Worm (Caenorhabditis elegans) whole organism, L2 larva: ENCODE data around the gene alkb-8.

Source experiments
- C34F6.9 ChIP-seq: fragments of 150-350 bp; optimal IDR thresholded peaks from 2 replicates; lab custom pipeline; 2014; ENCODE audit warnings: missing biosample characterization, missing genetic modification characterization
- Y55F3AM.14 ChIP-seq: fragments of 200-800 bp; sonication (Bioruptor generic); optimal IDR thresholded peaks from 2 replicates; lab custom pipeline; 2018; ENCODE audit warnings: mild to moderate bottlenecking, missing genetic modification characterization, missing compliant biosample characterization
- ZK546.5 ChIP-seq: sonication (generic microtip); optimal IDR thresholded peaks from 2 replicates; lab custom pipeline; 2017; ENCODE audit warnings: missing biosample characterization, missing genetic modification characterization
- alr-1 ChIP-seq: fragments of 150-350 bp; optimal IDR thresholded peaks from 2 replicates; lab custom pipeline; 2014; ENCODE audit warnings: missing biosample characterization, missing genetic modification characterization
- aly-2 ChIP-seq: fragments of 150-350 bp; optimal IDR thresholded peaks from 2 replicates; lab custom pipeline; 2014; ENCODE audit warnings: missing biosample characterization, missing genetic modification characterization
- ama-1 ChIP-seq: fragments of 150-350 bp; optimal IDR thresholded peaks from 2 replicates; lab custom pipeline; 2018; ENCODE audit warnings: inconsistent platforms
- ceh-82 ChIP-seq: fragments of 150-350 bp; optimal IDR thresholded peaks from 2 replicates; lab custom pipeline; 2014; ENCODE audit warnings: missing biosample characterization, missing genetic modification characterization
- crh-2 ChIP-seq: sonication (generic microtip); optimal IDR thresholded peaks from 2 replicates; lab custom pipeline; 2017; ENCODE audit warnings: missing biosample characterization, missing genetic modification characterization
- dmd-4 ChIP-seq: sonication (generic microtip); optimal IDR thresholded peaks from 2 replicates; lab custom pipeline; 2017; ENCODE audit warnings: missing biosample characterization, missing genetic modification characterization
- elt-1 ChIP-seq: fragments of 150-350 bp; optimal IDR thresholded peaks from 2 replicates; lab custom pipeline; 2014; ENCODE audit warnings: missing biosample characterization, missing genetic modification characterization
- elt-3 ChIP-seq: sonication (generic microtip); optimal IDR thresholded peaks from 2 replicates; lab custom pipeline; 2017; ENCODE audit warnings: missing biosample characterization, missing genetic modification characterization
- gmeb-1 ChIP-seq: fragments of 150-350 bp; optimal IDR thresholded peaks from 2 replicates; lab custom pipeline; 2014; ENCODE audit warnings: missing biosample characterization, missing genetic modification characterization
- lin-11 ChIP-seq: fragments of 150-350 bp; sonication (generic microtip); optimal IDR thresholded peaks from 2 replicates; lab custom pipeline; 2014; ENCODE audit warnings: missing biosample characterization, missing genetic modification characterization, inconsistent platforms, mixed read lengths
- lin-13 ChIP-seq: fragments of 150-350 bp; optimal IDR thresholded peaks from 2 replicates; lab custom pipeline; 2014; ENCODE audit warnings: missing biosample characterization, missing genetic modification reagents, missing genetic modification characterization
- lin-39 ChIP-seq: fragments of 150-350 bp; optimal IDR thresholded peaks from 2 replicates; lab custom pipeline; 2014; ENCODE audit warnings: missing biosample characterization, missing genetic modification reagents, missing genetic modification characterization
- lsy-2 ChIP-seq, 2 experiments: fragments of 150-350 bp in 1 of 2; sonication (generic microtip) in 1 of 2; optimal IDR thresholded peaks; 2 replicates each; lab custom pipeline; 2014 to 2017; ENCODE audit warnings: missing biosample characterization in 2 of 2, missing genetic modification characterization in 2 of 2
- mab-5 ChIP-seq: fragments of 150-350 bp; optimal IDR thresholded peaks from 2 replicates; lab custom pipeline; 2014; ENCODE audit warnings: missing biosample characterization, missing genetic modification characterization
- mbf-1 ChIP-seq: sonication (generic microtip); optimal IDR thresholded peaks from 2 replicates; lab custom pipeline; 2017; ENCODE audit warnings: missing biosample characterization, missing genetic modification characterization
- mdl-1 ChIP-seq, 2 experiments: fragments of 150-350 bp in 1 of 2; sonication (generic microtip) in 1 of 2; optimal IDR thresholded peaks; 2 replicates each; lab custom pipeline; 2017; ENCODE audit warnings: missing biosample characterization in 2 of 2, missing genetic modification characterization in 2 of 2
- nhr-11 ChIP-seq: fragments of 150-350 bp; optimal IDR thresholded peaks from 2 replicates; lab custom pipeline; 2014; ENCODE audit warnings: missing biosample characterization, missing genetic modification characterization
- nhr-129 ChIP-seq: fragments of 150-350 bp; optimal IDR thresholded peaks from 2 replicates; lab custom pipeline; 2014; ENCODE audit warnings: missing biosample characterization, missing genetic modification characterization
- nhr-21 ChIP-seq: fragments of 150-350 bp; optimal IDR thresholded peaks from 2 replicates; lab custom pipeline; 2014; ENCODE audit warnings: missing biosample characterization, missing genetic modification characterization
- nhr-25 ChIP-seq: fragments of 150-350 bp; sonication (generic microtip); optimal IDR thresholded peaks from 3 replicates; lab custom pipeline; 2014; ENCODE audit warnings: missing biosample characterization, missing genetic modification characterization
- nhr-6 ChIP-seq: fragments of 150-350 bp; optimal IDR thresholded peaks from 2 replicates; lab custom pipeline; 2014; ENCODE audit warnings: missing biosample characterization, missing genetic modification characterization
- nhr-77 ChIP-seq: fragments of 150-350 bp; optimal IDR thresholded peaks from 2 replicates; lab custom pipeline; 2014; ENCODE audit warnings: missing biosample characterization, missing genetic modification characterization
- peb-1 ChIP-seq: fragments of 150-350 bp; optimal IDR thresholded peaks from 2 replicates; lab custom pipeline; 2014; ENCODE audit warnings: missing biosample characterization, missing genetic modification characterization
- sem-4 ChIP-seq: fragments of 150-350 bp; optimal IDR thresholded peaks from 2 replicates; lab custom pipeline; 2014; ENCODE audit warnings: missing biosample characterization, missing genetic modification reagents, missing genetic modification characterization
- skn-1 ChIP-seq: sonication (generic microtip); optimal IDR thresholded peaks from 2 replicates; lab custom pipeline; 2017; ENCODE audit warnings: missing biosample characterization, missing genetic modification characterization
- sma-3 ChIP-seq: sonication (generic microtip); optimal IDR thresholded peaks from 2 replicates; lab custom pipeline; 2016; ENCODE audit warnings: missing genetic modification reagents, missing genetic modification characterization, missing compliant biosample characterization
- sma-9 ChIP-seq, 2 experiments: fragments of 150-350 bp in 1 of 2; sonication (generic microtip) in 1 of 2; optimal IDR thresholded peaks; 2 replicates each; lab custom pipeline; 2014 to 2016; ENCODE audit warnings: missing genetic modification characterization in 2 of 2, mild to moderate bottlenecking in 1 of 2, missing biosample characterization in 1 of 2, missing compliant biosample characterization in 1 of 2, missing genetic modification reagents in 1 of 2, moderate library complexity in 1 of 2
- snpc-4 ChIP-seq: fragments of 150-350 bp; optimal IDR thresholded peaks from 2 replicates; lab custom pipeline; 2014; ENCODE audit warnings: missing biosample characterization, missing genetic modification characterization
- unc-39 ChIP-seq: fragments of 150-350 bp; optimal IDR thresholded peaks from 2 replicates; lab custom pipeline; 2014; ENCODE audit warnings: missing biosample characterization, missing genetic modification characterization
- unc-55 ChIP-seq: fragments of 150-350 bp; sonication (generic microtip); optimal IDR thresholded peaks from 3 replicates; lab custom pipeline; 2014; ENCODE audit warnings: missing biosample characterization, missing genetic modification reagents, missing genetic modification characterization
- ztf-11 ChIP-seq: sonication (generic microtip); optimal IDR thresholded peaks from 2 replicates; lab custom pipeline; 2017; ENCODE audit warnings: missing biosample characterization, missing genetic modification characterization
- ztf-4 ChIP-seq: fragments of 150-350 bp; optimal IDR thresholded peaks from 2 replicates; lab custom pipeline; 2014; ENCODE audit warnings: missing biosample characterization, missing genetic modification characterization

The alkb-8 gene

DNA sequence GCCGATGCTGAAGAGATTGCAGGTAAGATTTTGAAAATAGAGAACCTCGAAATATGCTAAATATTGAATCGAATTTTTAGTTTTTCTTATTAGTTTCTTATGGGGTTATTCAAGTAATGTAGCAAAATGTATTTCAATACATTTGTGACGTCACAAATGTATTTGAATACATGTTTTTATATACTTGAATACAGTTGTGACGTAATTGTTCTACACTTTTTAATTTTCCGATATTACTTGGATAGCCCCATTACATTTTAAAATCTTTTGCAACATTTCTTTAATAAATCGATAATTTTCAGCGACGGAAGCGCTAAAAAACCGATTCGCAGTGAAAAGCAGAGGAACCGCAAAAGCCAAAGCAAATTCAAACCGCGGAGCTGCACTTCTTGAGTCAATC is 29.2 kb downstream of the alkb-8 start:
- TF ChIP-seq elt-3 (tag; lab: Kevin White, UChicago): no peak
- TF ChIP-seq crh-2 (tag; lab: Kevin White, UChicago): no peak
- TF ChIP-seq nhr-21 (tag; lab: Kevin White, UChicago): no peak
- TF ChIP-seq sma-9 (GFP tag; optimal IDR thresholded peaks at IDR 0.05; lab: Kevin White, UChicago): no peak
- TF ChIP-seq sma-9 (tag; optimal IDR thresholded peaks at IDR 0.05; lab: Kevin White, UChicago): no peak
- TF ChIP-seq skn-1 (tag; lab: Kevin White, UChicago): no peak
- no peak for TF ChIP-seq ceh-82 (tag; lab: Kevin White, UChicago)
- TF ChIP-seq snpc-4 (tag; lab: Kevin White, UChicago): no peak
- TF ChIP-seq lin-13 (GFP tag; lab: Kevin White, UChicago): no peak
- no peak for TF ChIP-seq nhr-11 (tag; lab: Kevin White, UChicago)
- TF ChIP-seq ZK546.5 (tag; lab: Kevin White, UChicago): no peak
- no peak for TF ChIP-seq sem-4 (tag; lab: Kevin White, UChicago)
- TF ChIP-seq lin-39 (tag; lab: Kevin White, UChicago): no peak
- no peak for TF ChIP-seq lin-11 (tag; lab: Kevin White, UChicago)
- no peak for TF ChIP-seq elt-1 (tag; lab: Kevin White, UChicago)
- no peak for TF ChIP-seq mdl-1 (tag; optimal IDR thresholded peaks at IDR 0.05; lab: Kevin White, UChicago)
- no peak for TF ChIP-seq ztf-11 (tag; lab: Kevin White, UChicago)
- no peak for TF ChIP-seq ama-1 (lab: Kevin White, UChicago)
- no peak for TF ChIP-seq nhr-129

DNA sequence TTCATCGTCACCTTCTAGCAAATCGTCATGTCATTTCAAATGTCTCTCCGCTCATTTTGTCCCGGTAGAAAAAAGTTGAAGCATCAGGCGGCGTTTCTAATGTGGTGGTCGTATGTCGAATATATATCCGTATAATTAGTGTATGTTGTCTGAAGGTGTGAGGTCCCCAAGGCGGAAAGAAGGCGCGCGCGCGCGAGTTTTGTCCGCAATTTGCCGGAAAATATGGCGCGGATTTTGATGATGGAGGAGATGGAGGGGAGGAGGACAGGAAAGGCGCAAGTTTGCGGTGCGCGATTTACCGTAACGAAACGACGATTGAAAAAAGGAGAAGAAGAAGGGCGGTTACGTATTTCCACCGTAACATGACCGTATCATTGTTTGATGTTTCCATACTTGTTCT is 33.0 kb downstream of the alkb-8 start:
- TF ChIP-seq elt-3 (tag; lab: Kevin White, UChicago) (no peak), ama-1 (lab: Kevin White, UChicago) (no peak), nhr-129 (no peak), lsy-2 (tag; optimal IDR thresholded peaks at IDR 0.05; lab: Kevin White, UChicago) (no peak), sma-3 (no peak), mab-5 (tag; lab: Kevin White, UChicago) (no peak), nhr-21 (tag; lab: Kevin White, UChicago) (no peak), C34F6.9 (tag; lab: Kevin White, UChicago) (no peak), ZK546.5 (tag; lab: Kevin White, UChicago) (no peak), peb-1 (tag; lab: Kevin White, UChicago) (no peak), Y55F3AM.14 (GFP tag; lab: Kevin White, UChicago) (no peak)

DNA sequence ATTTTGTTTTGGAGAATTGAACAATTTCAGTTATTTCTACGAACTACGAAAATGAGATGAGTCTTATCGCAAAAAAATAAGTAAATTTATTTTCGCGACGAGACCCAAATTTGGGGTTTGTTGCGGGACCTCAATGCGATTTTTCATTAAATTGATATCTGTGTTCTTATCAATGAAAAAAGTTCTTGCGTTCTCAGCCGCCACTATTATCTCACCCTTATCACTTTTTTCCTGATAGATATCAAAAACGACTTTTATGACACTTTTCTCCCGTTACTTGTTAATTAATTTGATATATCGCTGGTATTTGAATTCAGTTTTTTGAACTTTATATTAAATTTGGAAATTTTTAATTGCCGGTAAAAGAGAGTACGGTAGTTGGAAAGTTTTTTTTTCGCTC is 34.2 kb downstream of the alkb-8 start:
- TF ChIP-seq mab-5 (tag; lab: Kevin White, UChicago): no peak
- TF ChIP-seq nhr-6 (tag; lab: Kevin White, UChicago): no peak
- no peak for TF ChIP-seq ztf-11 (tag; lab: Kevin White, UChicago)
- no peak for TF ChIP-seq aly-2
- TF ChIP-seq gmeb-1 (tag; lab: Kevin White, UChicago): no peak
- no peak for TF ChIP-seq skn-1 (tag; lab: Kevin White, UChicago)
- TF ChIP-seq ceh-82 (tag; lab: Kevin White, UChicago): no peak
- TF ChIP-seq sma-9 (GFP tag; optimal IDR thresholded peaks at IDR 0.05; lab: Kevin White, UChicago): no peak
- no peak for TF ChIP-seq sma-9 (tag; optimal IDR thresholded peaks at IDR 0.05; lab: Kevin White, UChicago)
- TF ChIP-seq alr-1 (tag; lab: Kevin White, UChicago): no peak
- no peak for TF ChIP-seq ama-1 (lab: Kevin White, UChicago)

DNA sequence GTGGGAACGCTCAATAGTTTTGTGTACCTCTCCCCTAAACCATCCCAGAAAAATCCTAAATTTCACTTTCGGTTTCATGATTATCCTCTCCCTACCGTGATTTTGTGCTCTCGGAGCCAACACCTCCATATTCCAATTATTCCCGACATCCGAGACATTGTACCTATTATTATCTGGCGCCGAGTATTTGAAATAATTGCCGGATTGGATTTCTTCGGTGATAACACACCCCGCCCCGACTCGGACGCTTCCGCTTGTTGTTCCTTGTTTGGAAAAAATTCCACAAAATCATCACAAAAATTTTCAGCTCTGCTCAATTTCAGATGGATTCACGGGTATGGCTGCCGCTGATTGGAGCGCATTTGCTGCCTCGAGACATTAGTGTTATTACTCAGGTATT is 36.0 kb downstream of the alkb-8 start, which contains the start of gene lin-48:
Gene lin-48 (plus strand): TSS at position 301 of the 400 bp plus-strand sequence.
- TF ChIP-seq lin-39 (tag; lab: Kevin White, UChicago): no peak
- TF ChIP-seq nhr-21 (tag; lab: Kevin White, UChicago): no peak
- no peak for TF ChIP-seq nhr-77 (tag; lab: Kevin White, UChicago)
- no peak for TF ChIP-seq ztf-4 (tag; lab: Kevin White, UChicago)
- TF ChIP-seq nhr-25 (tag; lab: Kevin White, UChicago): no peak

DNA sequence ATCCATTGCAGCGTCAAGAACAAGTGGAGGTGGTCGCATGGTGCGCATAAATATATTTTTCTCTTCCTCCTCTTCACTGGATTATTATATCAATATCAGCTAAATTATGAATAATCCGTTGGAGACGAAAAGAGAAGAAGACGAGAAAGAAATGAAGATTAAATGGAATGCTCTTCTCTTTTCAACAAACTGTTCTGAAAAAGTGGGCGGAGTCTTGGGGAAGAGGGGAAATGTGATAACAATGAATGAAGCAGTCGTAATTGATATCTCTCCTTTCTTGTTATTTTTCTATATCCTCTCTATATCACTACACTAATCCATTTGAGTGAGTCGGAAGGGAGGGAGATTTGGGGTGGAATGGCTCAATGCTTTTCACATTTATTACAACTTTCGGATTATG is 50.2 kb downstream of the alkb-8 start, which contains the start of gene arcp-1:
Gene arcp-1 (minus strand): TSS at position 101 of the 400 bp plus-strand sequence.
- TF ChIP-seq elt-3 (tag; lab: Kevin White, UChicago) (no peak), peb-1 (tag; lab: Kevin White, UChicago) (no peak), gmeb-1 (tag; lab: Kevin White, UChicago) (no peak), mbf-1 (tag; lab: Kevin White, UChicago) (no peak), lin-39 (tag; lab: Kevin White, UChicago) (no peak), sem-4 (tag; lab: Kevin White, UChicago) (no peak), ama-1 (lab: Kevin White, UChicago) (no peak), unc-55 (no peak), unc-39 (tag; lab: Kevin White, UChicago) (no peak), dmd-4 (no peak), lin-11 (tag; lab: Kevin White, UChicago) (no peak)
